Worm (Caenorhabditis elegans) whole organism, late embryonic: ENCODE measurements around the gene lys-10.

Experiments used
- C08G9.2 ChIP-seq: sonication (generic microtip); optimal IDR thresholded peaks from 2 replicates; lab custom pipeline; 2016; ENCODE audit warnings: mild to moderate bottlenecking, missing genetic modification characterization, moderate library complexity, missing compliant biosample characterization
- C38D4.7 ChIP-seq: fragments of 200-800 bp; sonication (Bioruptor generic); optimal IDR thresholded peaks from 2 replicates; lab custom pipeline; 2018; ENCODE audit warnings: mild to moderate bottlenecking, missing genetic modification characterization, moderate library complexity, missing compliant biosample characterization
- K02D7.2 ChIP-seq: sonication (generic microtip); optimal IDR thresholded peaks from 2 replicates; lab custom pipeline; 2017; ENCODE audit warnings: mild to moderate bottlenecking, missing genetic modification characterization, missing compliant biosample characterization
- K09A11.1 ChIP-seq: sonication (generic microtip); optimal IDR thresholded peaks from 2 replicates; lab custom pipeline; 2017; ENCODE audit warnings: antibody characterized with exemption, mild to moderate bottlenecking, missing genetic modification characterization, missing compliant biosample characterization; ENCODE audit not compliant: insufficient read depth
- Y22D7AL.16 ChIP-seq: sonication (generic microtip); optimal IDR thresholded peaks from 2 replicates; lab custom pipeline; 2016; ENCODE audit warnings: missing genetic modification characterization, missing compliant biosample characterization
- ama-1 ChIP-seq: fragments of 150-350 bp; optimal IDR thresholded peaks from 2 replicates; lab custom pipeline; 2014
- ceh-14 ChIP-seq: sonication (generic microtip); optimal IDR thresholded peaks from 2 replicates; lab custom pipeline; 2016; ENCODE audit warnings: missing genotype, missing genetic modification characterization, missing compliant biosample characterization
- ceh-18 ChIP-seq: sonication (generic microtip); optimal IDR thresholded peaks from 2 replicates; lab custom pipeline; 2016; ENCODE audit warnings: missing genetic modification characterization, missing compliant biosample characterization
- ceh-22 ChIP-seq: sonication (generic microtip); optimal IDR thresholded peaks from 2 replicates; lab custom pipeline; 2017; ENCODE audit warnings: missing biosample characterization, missing genetic modification characterization
- ceh-24 ChIP-seq: sonication (generic microtip); optimal IDR thresholded peaks from 2 replicates; lab custom pipeline; 2016; ENCODE audit warnings: mild to moderate bottlenecking, missing genetic modification characterization, missing compliant biosample characterization
- ceh-30 ChIP-seq: fragments of 150-350 bp; optimal IDR thresholded peaks from 2 replicates; lab custom pipeline; 2014; ENCODE audit warnings: missing biosample characterization, missing genetic modification characterization
- ceh-31 ChIP-seq: sonication (generic microtip); optimal IDR thresholded peaks from 2 replicates; lab custom pipeline; 2016; ENCODE audit warnings: missing genetic modification characterization, missing compliant biosample characterization
- ceh-34 ChIP-seq: sonication (generic microtip); optimal IDR thresholded peaks from 2 replicates; lab custom pipeline; 2016; ENCODE audit warnings: mild to moderate bottlenecking, missing genetic modification characterization, missing compliant biosample characterization
- ceh-45 ChIP-seq: fragments of 200-800 bp; sonication (Bioruptor generic); IDR thresholded peaks from 2 replicates; pipeline ENCODE4 v1.3.6; 2022; ENCODE audit warnings: missing genetic modification reagents, missing genetic modification characterization, missing compliant biosample characterization
- ceh-6 ChIP-seq: fragments of 200-800 bp; sonication (Bioruptor generic); optimal IDR thresholded peaks from 2 replicates; lab custom pipeline; 2018; ENCODE audit warnings: mild to moderate bottlenecking, missing genetic modification characterization, missing compliant biosample characterization
- che-1 ChIP-seq: sonication (generic microtip); optimal IDR thresholded peaks from 2 replicates; lab custom pipeline; 2016; ENCODE audit warnings: mild to moderate bottlenecking, missing genetic modification characterization, missing compliant biosample characterization
- dve-1 ChIP-seq: sonication (generic microtip); optimal IDR thresholded peaks from 2 replicates; lab custom pipeline; 2017; ENCODE audit warnings: antibody characterized with exemption, mild to moderate bottlenecking, missing genetic modification characterization, missing compliant biosample characterization
- elt-2 ChIP-seq: sonication (generic microtip); optimal IDR thresholded peaks from 2 replicates; lab custom pipeline; 2016; ENCODE audit warnings: missing genetic modification reagents, missing genetic modification characterization, missing compliant biosample characterization
- fax-1 ChIP-seq: sonication (generic microtip); optimal IDR thresholded peaks from 2 replicates; lab custom pipeline; 2016; ENCODE audit warnings: missing genotype, missing genetic modification characterization, missing compliant biosample characterization
- fkh-6 ChIP-seq: sonication (generic microtip); optimal IDR thresholded peaks from 2 replicates; lab custom pipeline; 2016; ENCODE audit warnings: missing genetic modification characterization, missing compliant biosample characterization
- hlh-6 ChIP-seq: sonication (generic microtip); optimal IDR thresholded peaks from 2 replicates; lab custom pipeline; 2016; ENCODE audit warnings: missing genotype, missing genetic modification characterization, missing compliant biosample characterization
- hlh-8 ChIP-seq: sonication (generic microtip); optimal IDR thresholded peaks from 2 replicates; lab custom pipeline; 2016; ENCODE audit warnings: missing genotype, missing genetic modification characterization, missing compliant biosample characterization
- lim-6 ChIP-seq: sonication (generic microtip); optimal IDR thresholded peaks from 2 replicates; lab custom pipeline; 2016; ENCODE audit warnings: missing genetic modification characterization, missing compliant biosample characterization
- madf-2 ChIP-seq: sonication (generic microtip); optimal IDR thresholded peaks from 2 replicates; lab custom pipeline; 2017; ENCODE audit warnings: missing genetic modification characterization, missing compliant biosample characterization
- npax-4 ChIP-seq: sonication (generic microtip); optimal IDR thresholded peaks from 2 replicates; lab custom pipeline; 2016; ENCODE audit warnings: missing genetic modification characterization, missing compliant biosample characterization
- pat-9 ChIP-seq: fragments of 200-800 bp; sonication (Bioruptor generic); optimal IDR thresholded peaks from 2 replicates; lab custom pipeline; 2018; ENCODE audit warnings: mild to moderate bottlenecking, missing genetic modification characterization, moderate library complexity, missing compliant biosample characterization
- pha-2 ChIP-seq: sonication (generic microtip); optimal IDR thresholded peaks from 2 replicates; lab custom pipeline; 2017; ENCODE audit warnings: mild to moderate bottlenecking, missing genetic modification characterization, missing compliant biosample characterization
- ref-2 ChIP-seq: sonication (generic microtip); optimal IDR thresholded peaks from 2 replicates; lab custom pipeline; 2016; ENCODE audit warnings: missing genetic modification characterization, missing compliant biosample characterization
- sdc-2 ChIP-seq: sonication (generic microtip); optimal IDR thresholded peaks from 2 replicates; lab custom pipeline; 2016; ENCODE audit warnings: missing genotype, missing genetic modification characterization, missing compliant biosample characterization
- sox-4 ChIP-seq: sonication (generic microtip); optimal IDR thresholded peaks from 2 replicates; lab custom pipeline; 2017; ENCODE audit warnings: mild to moderate bottlenecking, missing genetic modification characterization, inconsistent platforms, missing compliant biosample characterization
- syd-9 ChIP-seq: sonication (generic microtip); optimal IDR thresholded peaks from 2 replicates; lab custom pipeline; 2016; ENCODE audit warnings: mild to moderate bottlenecking, missing genetic modification characterization, moderate library complexity, missing compliant biosample characterization
- tbx-2 ChIP-seq: sonication (generic microtip); optimal IDR thresholded peaks from 2 replicates; lab custom pipeline; 2016; ENCODE audit warnings: missing genetic modification characterization, missing compliant biosample characterization
- tbx-7 ChIP-seq: sonication (generic microtip); optimal IDR thresholded peaks from 2 replicates; lab custom pipeline; 2016; ENCODE audit warnings: missing genotype, missing genetic modification characterization, missing compliant biosample characterization
- unc-3 ChIP-seq, 2 experiments: fragments of 200-800 bp in 1 of 2; sonication (Bioruptor generic) in 1 of 2; sonication (generic microtip) in 1 of 2; conservative IDR thresholded peaks in 1 of 2; optimal IDR thresholded peaks in 1 of 2; 2 replicates each; pipeline versions ENCODE4 v1.3.6 to Lab custom; 2016 to 2022; ENCODE audit warnings: missing compliant biosample characterization in 2 of 2, missing genetic modification characterization in 2 of 2, missing genetic modification reagents in 1 of 2
- unc-86 ChIP-seq: sonication (generic microtip); optimal IDR thresholded peaks from 2 replicates; lab custom pipeline; 2016; ENCODE audit warnings: missing genetic modification characterization, missing compliant biosample characterization

The lys-10 gene

ce11 chrIV:8300468-8300867 is 32.2 kb upstream of the lys-10 start, which contains the start of gene F35H10.5:
F35H10.5 (plus strand) TSS chrIV:8300768.
- no peak for TF ChIP-seq ceh-14
- TF ChIP-seq che-1 (tag; lab: Kevin White, UChicago), result no peak
- TF ChIP-seq ceh-24 (tag; lab: Kevin White, UChicago), result no peak
- no peak for TF ChIP-seq hlh-6 (tag; lab: Kevin White, UChicago)
- no peak for TF ChIP-seq unc-86 (tag; lab: Kevin White, UChicago)
- TF ChIP-seq, all 69 proteins: peak for 0

- TF ChIP-seq C08G9.2 (tag; lab: Kevin White, UChicago), result no peak
- TF ChIP-seq pha-2 (tag; lab: Kevin White, UChicago), result no peak
Measured at ce11 chrIV:8301925-8302324, 30.7 kb upstream of the lys-10 start.

- TF ChIP-seq ceh-18 (no peak), pha-2 (tag; lab: Kevin White, UChicago) (no peak), K02D7.2 (no peak)
- TF ChIP-seq, all 69 proteins: peak for 0
Measured at ce11 chrIV:8302648-8303161, 29.9 kb upstream of the lys-10 start.

ce11 chrIV:8303668-8304067 is 29.0 kb upstream of the lys-10 start, which contains the start of gene vha-5:
vha-5 (plus strand) TSS chrIV:8303968.
- no peak for TF ChIP-seq tbx-7
- no peak for TF ChIP-seq hlh-8 (tag; lab: Kevin White, UChicago)
- TF ChIP-seq madf-2 (tag; lab: Kevin White, UChicago), result no peak
- TF ChIP-seq Y22D7AL.16 (tag; lab: Kevin White, UChicago), result no peak
- no peak for TF ChIP-seq elt-2 (tag; lab: Kevin White, UChicago)
- no peak for TF ChIP-seq ceh-30 (tag; lab: Kevin White, UChicago)
- no peak for TF ChIP-seq tbx-2 (tag; lab: Kevin White, UChicago)
- no peak for TF ChIP-seq pat-9 (tag; lab: Kevin White, UChicago)
- no peak for TF ChIP-seq K09A11.1 (tag; lab: Kevin White, UChicago)
- no peak for TF ChIP-seq dve-1 (tag; lab: Kevin White, UChicago)
- no peak for TF ChIP-seq unc-86 (tag; lab: Kevin White, UChicago)
- TF ChIP-seq lim-6 (tag; lab: Kevin White, UChicago), result no peak
- TF ChIP-seq ceh-14, result no peak
- no peak for TF ChIP-seq syd-9 (tag; lab: Kevin White, UChicago)
- TF ChIP-seq fkh-6 (tag; lab: Kevin White, UChicago), result no peak
- TF ChIP-seq, all 69 proteins: peak for 0

ce11 chrIV:8307408-8307807 is 25.2 kb upstream of the lys-10 start:
- TF ChIP-seq fkh-6 (tag; lab: Kevin White, UChicago), result no peak
- no peak for TF ChIP-seq che-1 (tag; lab: Kevin White, UChicago)
- no peak for TF ChIP-seq fax-1 (tag; lab: Kevin White, UChicago)
- TF ChIP-seq C08G9.2 (tag; lab: Kevin White, UChicago), result no peak
- TF ChIP-seq ama-1 (lab: Kevin White, UChicago), result no peak
- no peak for TF ChIP-seq C38D4.7
- TF ChIP-seq ceh-31 (tag; lab: Kevin White, UChicago), result no peak
- TF ChIP-seq ceh-22, result no peak
- no peak for TF ChIP-seq ceh-6
- no peak for TF ChIP-seq ceh-45 (GFP tag; lab: Robert Waterston, UW)
- TF ChIP-seq ref-2 (tag; lab: Kevin White, UChicago), result no peak
- no peak for TF ChIP-seq sox-4 (tag; lab: Kevin White, UChicago)
- no peak for TF ChIP-seq sdc-2 (tag; lab: Kevin White, UChicago)
- no peak for TF ChIP-seq ceh-34 (tag; lab: Kevin White, UChicago)
- no peak for TF ChIP-seq unc-3 (GFP tag; conservative IDR thresholded peaks at IDR 0.05; lab: Robert Waterston, UW)
- TF ChIP-seq unc-3 (tag; optimal IDR thresholded peaks at IDR 0.05; lab: Kevin White, UChicago), result no peak
- TF ChIP-seq npax-4 (tag; lab: Kevin White, UChicago), result no peak
- TF ChIP-seq elt-2 (tag; lab: Kevin White, UChicago), result no peak
